Worm (Caenorhabditis elegans): Measurements from ENCODE around the gene lgx-1.

- TF ChIP-seq T22C8.4 (GFP tag; IDR thresholded peaks at IDR 0.05), result no peak
- TF ChIP-seq tab-1 (GFP tag; IDR thresholded peaks at IDR 0.05), result no peak
- no peak for TF ChIP-seq med-1 (GFP tag; optimal IDR thresholded peaks at IDR 0.05; ENCODE audit: insufficient read depth)
- TF ChIP-seq klf-2 (GFP tag; conservative IDR thresholded peaks at IDR 0.05), result no peak
- no peak for TF ChIP-seq flt-1 (GFP tag; IDR thresholded peaks at IDR 0.05)
- no peak for TF ChIP-seq ztf-23 (GFP tag; IDR thresholded peaks at IDR 0.05)
These were observed 22.9 kb downstream of the lgx-1 start for ce11 chrX:5515459-5515858.
